Worm (Caenorhabditis elegans): ENCODE data around the gene Y43F8C.15.

Gene Y43F8C.15

ce11 chrV:19741034-19741433 lies 30.6 kb upstream of the Y43F8C.15 start, which contains the start of gene W04E12.2:
W04E12.2 (minus strand) TSS chrV:19741134.
- TF ChIP-seq sox-4 (tag; optimal IDR thresholded peaks at IDR 0.05) (no peak), lin-39 (tag; optimal IDR thresholded peaks at IDR 0.05) (no peak), xbp-1 (tag; optimal IDR thresholded peaks at IDR 0.05) (no peak), lin-14 (GFP tag; optimal IDR thresholded peaks at IDR 0.05) (no peak), hlh-17 (GFP tag; optimal IDR thresholded peaks at IDR 0.05; ENCODE audit: borderline replicate concordance) (no peak), isw-1 (GFP tag; IDR thresholded peaks at IDR 0.05) (no peak), ceh-82 (tag; optimal IDR thresholded peaks at IDR 0.05) (no peak), efl-3 (GFP tag; optimal IDR thresholded peaks at IDR 0.05) (no peak), alr-1 (tag; optimal IDR thresholded peaks at IDR 0.05; ENCODE audit: borderline replicate concordance) (no peak), unc-86 (tag; optimal IDR thresholded peaks at IDR 0.05) (no peak), Y116A8C.19 (tag; optimal IDR thresholded peaks at IDR 0.05; ENCODE audit: borderline replicate concordance) (no peak), mep-1 (tag; optimal IDR thresholded peaks at IDR 0.05) (no peak), nhr-11 (tag; optimal IDR thresholded peaks at IDR 0.05) (no peak), lsy-2 (tag; optimal IDR thresholded peaks at IDR 0.05) (no peak), swsn-7 (tag; optimal IDR thresholded peaks at IDR 0.05) (no peak), nhr-71 (tag; optimal IDR thresholded peaks at IDR 0.05) (no peak), pqm-1 (tag; optimal IDR thresholded peaks at IDR 0.05) (no peak)

ce11 chrV:19738117-19738516 lies 27.7 kb upstream of the Y43F8C.15 start, which contains the start of gene fbxa-131:
fbxa-131 (plus strand) TSS chrV:19738417.
- no peak for TF ChIP-seq ces-1 (GFP tag; optimal IDR thresholded peaks at IDR 0.05)
- no peak for TF ChIP-seq nhr-11 (tag; optimal IDR thresholded peaks at IDR 0.05)
- TF ChIP-seq lin-14 (GFP tag; optimal IDR thresholded peaks at IDR 0.05), result no peak
- TF ChIP-seq ceh-90 (tag; optimal IDR thresholded peaks at IDR 0.05), result no peak
- TF ChIP-seq egl-13 (tag; optimal IDR thresholded peaks at IDR 0.05), result no peak
- no peak for TF ChIP-seq sox-4 (tag; optimal IDR thresholded peaks at IDR 0.05)
- no peak for TF ChIP-seq aly-2 (tag; optimal IDR thresholded peaks at IDR 0.05)
- no peak for TF ChIP-seq mef-2 (tag; optimal IDR thresholded peaks at IDR 0.05)
- no peak for TF ChIP-seq nhr-28 (tag; optimal IDR thresholded peaks at IDR 0.05)
- no peak for TF ChIP-seq swsn-7 (tag; optimal IDR thresholded peaks at IDR 0.05)
- TF ChIP-seq tbx-2 (tag; optimal IDR thresholded peaks at IDR 0.05), result no peak

ce11 chrV:19737458-19737857 lies 27.0 kb upstream of the Y43F8C.15 start, which contains the start of gene W04E12.7:
W04E12.7 (minus strand) TSS chrV:19737558.
- no peak for TF ChIP-seq nhr-19 (GFP tag; conservative IDR thresholded peaks at IDR 0.05)
- no peak for TF ChIP-seq tlp-1 (tag; optimal IDR thresholded peaks at IDR 0.05)
- no peak for TF ChIP-seq C04F5.9 (tag; optimal IDR thresholded peaks at IDR 0.05)
- TF ChIP-seq lin-35 (GFP tag; optimal IDR thresholded peaks at IDR 0.05), result no peak
- TF ChIP-seq mef-2 (tag; optimal IDR thresholded peaks at IDR 0.05), result no peak
- no peak for TF ChIP-seq sup-37 (GFP tag; optimal IDR thresholded peaks at IDR 0.05)
- TF ChIP-seq mdl-1 (tag; optimal IDR thresholded peaks at IDR 0.05), result no peak
- TF ChIP-seq ztf-4 (tag; optimal IDR thresholded peaks at IDR 0.05), result no peak

ce11 chrV:19733728-19734127 lies 23.3 kb upstream of the Y43F8C.15 start:
- TF ChIP-seq grh-1 (GFP tag; IDR thresholded peaks at IDR 0.05), result no peak
- no peak for TF ChIP-seq unc-98 (GFP tag; IDR thresholded peaks at IDR 0.05)
- no peak for TF ChIP-seq sox-4 (tag; optimal IDR thresholded peaks at IDR 0.05)
- no peak for TF ChIP-seq nhr-85 (tag)
- no peak for TF ChIP-seq swsn-7 (tag; optimal IDR thresholded peaks at IDR 0.05)
- no peak for TF ChIP-seq pax-3 (tag; optimal IDR thresholded peaks at IDR 0.05)
- no peak for TF ChIP-seq efl-1 (optimal IDR thresholded peaks at IDR 0.05)
- peak in 1 of 2 experiments; percentile 6 for TF ChIP-seq efl-1 (GFP tag; optimal IDR thresholded peaks at IDR 0.05 in 1 of 2)
